Fruit fly (Drosophila melanogaster): ENCODE data around the gene Jon65Aii.

Jon65Aii gene

DNA sequence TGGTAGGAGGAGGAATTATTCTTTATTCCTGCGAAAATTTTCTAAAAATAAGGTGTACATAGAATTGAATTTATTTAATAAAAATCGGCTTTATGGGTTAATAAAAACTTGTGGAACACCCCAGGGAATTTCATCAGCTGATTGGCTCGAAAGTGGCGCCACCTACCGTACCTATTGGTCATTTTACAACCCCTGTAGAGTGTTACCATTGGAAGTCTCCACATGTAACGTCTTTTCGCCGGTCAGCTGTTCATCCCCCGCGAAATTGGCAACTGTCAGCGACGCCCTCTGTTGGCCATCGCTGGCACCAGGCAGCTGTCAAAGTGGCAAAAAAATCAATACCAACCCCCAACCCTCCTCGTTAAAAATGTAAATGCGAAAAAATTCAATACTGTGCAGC, 30.4 kb downstream of the Jon65Aii start, which contains the start of gene CG13293 (continued):
- TF ChIP-seq CG11696 (GFP tag; IDR thresholded peaks at IDR 0.05) (0 out of 2 replicates have a peak, but pooled peaks have one; percentile 38), vvl (GFP tag; IDR thresholded peaks at IDR 0.05) (peak; percentile 32; the same call in 1 of the 2 replicates), dan (GFP tag; IDR thresholded peaks at IDR 0.05) (no peak), MESR4 (GFP tag; optimal IDR thresholded peaks at IDR 0.05) (peak; percentile 30), Ptx1 (GFP tag; IDR thresholded peaks at IDR 0.05) (no peak), sqz (GFP tag; optimal IDR thresholded peaks at IDR 0.05) (peak; percentile 69), CG12659 (GFP tag; optimal IDR thresholded peaks at IDR 0.05) (peak; percentile 20), sim (GFP tag; IDR thresholded peaks at IDR 0.05) (no peak), CG4404 (GFP tag; IDR thresholded peaks at IDR 0.05) (no peak), sc (optimal IDR thresholded peaks at IDR 0.05) (no peak), sc (GFP tag; optimal IDR thresholded peaks at IDR 0.05) (no peak), lmd (GFP tag; IDR thresholded peaks at IDR 0.05) (no peak), abd-A (tag; optimal IDR thresholded peaks at IDR 0.05) (peak; percentile 61), cad (GFP tag; optimal IDR thresholded peaks at IDR 0.05) (peak; percentile 28), nerfin-1 (tag; optimal IDR thresholded peaks at IDR 0.05) (peak; percentile 15), pzg (GFP tag; optimal IDR thresholded peaks at IDR 0.05) (peak; percentile 63), scrt (GFP tag; optimal IDR thresholded peaks at IDR 0.05) (peak; percentile 53), danr (GFP tag; IDR thresholded peaks at IDR 0.05) (no peak), lab (GFP tag; optimal IDR thresholded peaks at IDR 0.05) (peak; percentile 2), HLH3B (GFP tag; IDR thresholded peaks at IDR 0.05) (no peak), C15 (GFP tag; IDR thresholded peaks at IDR 0.05) (no peak), CG16863 (GFP tag; optimal IDR thresholded peaks at IDR 0.05) (no peak), CG17912 (GFP tag; optimal IDR thresholded peaks at IDR 0.05) (no peak), amos (GFP tag; IDR thresholded peaks at IDR 0.05; ENCODE audit: partially characterized antibody) (0 out of 2 replicates have a peak, but pooled peaks have one; percentile 11), Six4 (GFP tag; optimal IDR thresholded peaks at IDR 0.05) (no peak), D19B (GFP tag; optimal IDR thresholded peaks at IDR 0.05) (no peak), crp (GFP tag; optimal IDR thresholded peaks at IDR 0.05) (peak; percentile 39 to 87), CG14710 (tag; optimal IDR thresholded peaks at IDR 0.05) (peak; percentile 17), z (GFP tag; IDR thresholded peaks at IDR 0.05) (no peak), Ada2b (GFP tag; IDR thresholded peaks at IDR 0.05) (no peak), HLHmδ (GFP tag; optimal IDR thresholded peaks at IDR 0.05) (peak; percentile 25), CG9797 (GFP tag; optimal IDR thresholded peaks at IDR 0.05) (peak; percentile 2), CG4707 (GFP tag; optimal IDR thresholded peaks at IDR 0.05) (no peak), CG14014 (GFP tag; IDR thresholded peaks at IDR 0.05) (no peak), Side (GFP tag; optimal IDR thresholded peaks at IDR 0.05) (no peak), CTCF (GFP tag; optimal IDR thresholded peaks at IDR 0.05) (peak; percentile 93), Myb (GFP tag; optimal IDR thresholded peaks at IDR 0.05) (peak; percentile 61), CG11093 (GFP tag; IDR thresholded peaks at IDR 0.05) (0 out of 3 replicates have a peak, but pooled peaks have one; percentile 8), Sox100B (GFP tag; optimal IDR thresholded peaks at IDR 0.05) (no peak), MBD-R2 (GFP tag; IDR thresholded peaks at IDR 0.05) (peak; percentile 22; the same call in 1 of the 2 replicates), Med (GFP tag) (peak; percentile 63), H15 (GFP tag; IDR thresholded peaks at IDR 0.05) (0 out of 3 replicates have a peak, but pooled peaks have one; percentile 21), Dref (GFP tag; IDR thresholded peaks at IDR 0.05) (0 out of 2 replicates have a peak, but pooled peaks have one; percentile 14), tx (GFP tag; optimal IDR thresholded peaks at IDR 0.05) (no peak), Tbp (GFP tag; optimal IDR thresholded peaks at IDR 0.05) (no peak), Fer1 (GFP tag; optimal IDR thresholded peaks at IDR 0.05) (peak; percentile 17), Hmr (GFP tag; optimal IDR thresholded peaks at IDR 0.05) (peak; percentile 15), Ets97D (GFP tag; optimal IDR thresholded peaks at IDR 0.05) (peak; percentile 2), row (GFP tag; IDR thresholded peaks at IDR 0.05) (peak; percentile 61; the same call in 2 of the 3 replicates), CG11504 (tag; optimal IDR thresholded peaks at IDR 0.05) (peak; percentile 12), ranshi (GFP tag; IDR thresholded peaks at IDR 0.05) (no peak), sens (GFP tag) (peak; percentile 62)

Measured in whole organism, embryonic.